Fruit fly (Drosophila melanogaster): ENCODE measurements around the gene CG46468.
A peak's percentile ranks its signal among the peaks of the same experiment; 100 is the strongest.

Gene CG46468

dm6 chr2L:9613922-9614321 is 48.7 kb upstream of the CG46468 start (continued):
- TF ChIP-seq CG17361 (GFP tag; IDR thresholded peaks at IDR 0.05) (0 out of 3 replicates have a peak, but pooled peaks have one; percentile 11), CG10366 (GFP tag; IDR thresholded peaks at IDR 0.05) (peak; percentile 51), fd64A (GFP tag; optimal IDR thresholded peaks at IDR 0.05) (peak; percentile 9), CG13296 (GFP tag; optimal IDR thresholded peaks at IDR 0.05) (peak; percentile 3), ind (GFP tag; optimal IDR thresholded peaks at IDR 0.05) (no peak), CG7839 (tag; optimal IDR thresholded peaks at IDR 0.05) (peak; percentile 19), CG11085 (GFP tag; IDR thresholded peaks at IDR 0.05) (no peak), Optix (GFP tag; IDR thresholded peaks at IDR 0.05) (peak; percentile 30; the same call in 1 of the 3 replicates), CG12769 (tag; optimal IDR thresholded peaks at IDR 0.05) (peak; percentile 56), sisA (GFP tag; IDR thresholded peaks at IDR 0.05) (no peak), Spps (tag; optimal IDR thresholded peaks at IDR 0.05) (peak; percentile 41), Scr (GFP tag; IDR thresholded peaks at IDR 0.05; ENCODE audit: partially characterized antibody) (no peak), D (optimal IDR thresholded peaks at IDR 0.05) (no peak), D (GFP tag; optimal IDR thresholded peaks at IDR 0.05) (peak; percentile 16), nerfin-1 (tag; optimal IDR thresholded peaks at IDR 0.05) (no peak), dmrt99B (tag; optimal IDR thresholded peaks at IDR 0.05) (peak; percentile 4), CG9727 (GFP tag; optimal IDR thresholded peaks at IDR 0.05) (peak; percentile 15), CG3847 (GFP tag; IDR thresholded peaks at IDR 0.05) (peak; percentile 33; the same call in 1 of the 2 replicates), CG10979 (tag; optimal IDR thresholded peaks at IDR 0.05) (peak; percentile 33), fru (optimal IDR thresholded peaks at IDR 0.05) (no peak), CoRest (tag; optimal IDR thresholded peaks at IDR 0.05) (peak; percentile 30), Doc3 (GFP tag; IDR thresholded peaks at IDR 0.05; ENCODE audit: partially characterized antibody) (no peak), grn (GFP tag; optimal IDR thresholded peaks at IDR 0.05) (no peak), CG11093 (GFP tag; IDR thresholded peaks at IDR 0.05) (no peak), Bdp1 (GFP tag; optimal IDR thresholded peaks at IDR 0.05) (no peak), unpg (GFP tag; optimal IDR thresholded peaks at IDR 0.05) (peak; percentile 25), luna (GFP tag; optimal IDR thresholded peaks at IDR 0.05) (no peak), Bteb2 (GFP tag; optimal IDR thresholded peaks at IDR 0.05) (peak; percentile 20), Oaz (GFP tag; IDR thresholded peaks at IDR 0.05) (no peak), D19A (tag; optimal IDR thresholded peaks at IDR 0.05) (peak; percentile 11), CG34224 (GFP tag; IDR thresholded peaks at IDR 0.05; ENCODE audit: partially characterized antibody) (no peak), stc (GFP tag; IDR thresholded peaks at IDR 0.05) (peak; percentile 43; the same call in 1 of the 2 replicates), hbn (GFP tag; IDR thresholded peaks at IDR 0.05; ENCODE audit: partially characterized antibody) (no peak), ash1 (GFP tag; optimal IDR thresholded peaks at IDR 0.05) (no peak), sug (tag; optimal IDR thresholded peaks at IDR 0.05) (peak; percentile 14), lab (GFP tag; optimal IDR thresholded peaks at IDR 0.05) (peak; percentile 48), CG6654 (GFP tag; optimal IDR thresholded peaks at IDR 0.05) (no peak), ara (GFP tag; IDR thresholded peaks at IDR 0.05) (peak; percentile 35; the same call in 1 of the 2 replicates), CG17359 (tag; optimal IDR thresholded peaks at IDR 0.05) (peak; percentile 40), gcm (GFP tag; optimal IDR thresholded peaks at IDR 0.05) (peak; percentile 17), mirr (GFP tag; optimal IDR thresholded peaks at IDR 0.05) (peak; percentile 40), tap (tag; optimal IDR thresholded peaks at IDR 0.05) (peak; percentile 31), vfl (GFP tag; optimal IDR thresholded peaks at IDR 0.05) (no peak), Meics (GFP tag; optimal IDR thresholded peaks at IDR 0.05) (peak; percentile 8), CG17328 (GFP tag; IDR thresholded peaks at IDR 0.05) (0 out of 2 replicates have a peak, but pooled peaks have one; percentile 39), z (GFP tag; IDR thresholded peaks at IDR 0.05) (no peak), CG1832 (GFP tag; optimal IDR thresholded peaks at IDR 0.05) (no peak), CG14710 (tag; optimal IDR thresholded peaks at IDR 0.05) (peak; percentile 25), Dref (GFP tag; IDR thresholded peaks at IDR 0.05) (no peak), CG6689 (GFP tag; IDR thresholded peaks at IDR 0.05) (no peak), seq (GFP tag; IDR thresholded peaks at IDR 0.05) (0 out of 2 replicates have a peak, but pooled peaks have one; percentile 8)
